Fruit fly (Drosophila melanogaster): ENCODE measurements around the gene Lmpt.

DNA sequence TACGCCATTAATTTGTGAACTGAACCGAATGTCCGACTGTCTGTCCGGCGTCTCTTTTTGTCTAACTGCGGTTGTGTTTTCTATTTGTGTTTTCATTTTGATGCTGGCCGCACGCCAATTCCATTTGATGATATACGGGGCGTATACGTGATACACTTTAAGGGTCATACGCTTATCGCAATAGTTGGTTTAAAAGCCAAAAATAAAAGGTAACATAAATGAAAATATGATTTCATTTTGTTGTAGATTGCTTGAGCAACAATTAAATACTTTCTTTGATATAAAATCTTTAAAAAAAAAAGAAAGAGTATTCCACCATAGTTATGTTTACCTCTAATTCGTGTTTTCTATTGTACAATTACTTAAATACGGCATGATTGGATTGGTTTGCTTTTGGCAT is 19.9 kb downstream of the Lmpt start:
- TF ChIP-seq psq (optimal IDR thresholded peaks at IDR 0.05), result no peak
- no peak for TF ChIP-seq ttk (optimal IDR thresholded peaks at IDR 0.05)
